Worm (Caenorhabditis elegans) whole organism, young adult: ENCODE data around the gene oxi-1.

Experiments used
- F37B4.10 ChIP-seq: fragments of 200-800 bp; sonication (Bioruptor generic); IDR thresholded peaks from 2 replicates; pipeline ENCODE4 v1.3.6; 2022; ENCODE audit warnings: missing genetic modification characterization, missing compliant biosample characterization
- F52B5.7 ChIP-seq: sonication (generic microtip); optimal IDR thresholded peaks from 2 replicates; lab custom pipeline; 2016; ENCODE audit warnings: mild to moderate bottlenecking, missing genetic modification characterization, missing compliant biosample characterization
- K12H6.12 ChIP-seq: fragments of 200-800 bp; sonication (Bioruptor generic); optimal IDR thresholded peaks from 2 replicates; lab custom pipeline; 2018; ENCODE audit warnings: mild to moderate bottlenecking, missing genetic modification characterization, missing compliant biosample characterization
- ama-1 ChIP-seq, 3 experiments: fragments of 150-350 bp in 1 of 3; sonication (generic microtip) in 2 of 3; optimal IDR thresholded peaks; 2 replicates each; lab custom pipeline; 2014 to 2018; ENCODE audit warnings: missing biosample characterization in 2 of 3, missing genetic modification characterization in 2 of 3, missing genetic modification reagents in 2 of 3
- atf-7 ChIP-seq: sonication (generic microtip); optimal IDR thresholded peaks from 2 replicates; lab custom pipeline; 2017; ENCODE audit warnings: mild to moderate bottlenecking, missing genetic modification characterization, missing compliant biosample characterization
- athp-1 ChIP-seq: sonication (generic microtip); optimal IDR thresholded peaks from 2 replicates; lab custom pipeline; 2017; ENCODE audit warnings: mild to moderate bottlenecking, missing genetic modification characterization, missing compliant biosample characterization
- attf-5 ChIP-seq: fragments of 200-800 bp; sonication (Bioruptor generic); optimal IDR thresholded peaks from 2 replicates; lab custom pipeline; 2018; ENCODE audit warnings: mild to moderate bottlenecking, missing genetic modification characterization, missing compliant biosample characterization
- cebp-1 ChIP-seq, 2 experiments: fragments of 200-800 bp in 1 of 2; sonication (Bioruptor generic) in 1 of 2; sonication (generic microtip) in 1 of 2; IDR thresholded peaks in 1 of 2; optimal IDR thresholded peaks in 1 of 2; 2 replicates each; pipeline versions ENCODE4 v1.3.6 to Lab custom; 2017 to 2022; ENCODE audit warnings: missing compliant biosample characterization in 2 of 2, missing genetic modification characterization in 2 of 2, mild to moderate bottlenecking in 1 of 2, missing genetic modification reagents in 1 of 2, moderate library complexity in 1 of 2
- ceh-91 ChIP-seq: fragments of 200-800 bp; sonication (Bioruptor generic); IDR thresholded peaks from 2 replicates; pipeline ENCODE4 v1.3.6; 2022; ENCODE audit warnings: missing genetic modification reagents, missing genetic modification characterization, missing compliant biosample characterization
- dpl-1 ChIP-seq: fragments of 150-350 bp; optimal IDR thresholded peaks from 2 replicates; lab custom pipeline; 2014; ENCODE audit warnings: missing biosample characterization, missing genetic modification reagents, missing genetic modification characterization
- efl-1 ChIP-seq: fragments of 150-350 bp; optimal IDR thresholded peaks from 2 replicates; lab custom pipeline; 2014; ENCODE audit warnings: missing biosample characterization, missing genetic modification reagents, missing genetic modification characterization
- egl-44 ChIP-seq: fragments of 200-800 bp; sonication (Bioruptor generic); IDR thresholded peaks from 2 replicates; pipeline ENCODE4 v1.3.6; 2022; ENCODE audit warnings: missing genetic modification reagents, missing genetic modification characterization, missing compliant biosample characterization
- egrh-3 ChIP-seq: fragments of 200-800 bp; sonication (Bioruptor generic); IDR thresholded peaks from 2 replicates; pipeline ENCODE4 v1.3.6; 2022; ENCODE audit warnings: missing genetic modification reagents, missing genetic modification characterization, missing compliant biosample characterization
- ekl-4 ChIP-seq: fragments of 200-800 bp; sonication (Bioruptor generic); IDR thresholded peaks from 2 replicates; pipeline ENCODE4 v1.3.6; 2022; ENCODE audit warnings: missing genetic modification reagents, missing genetic modification characterization, missing compliant biosample characterization
- hmg-1.2 ChIP-seq: fragments of 200-800 bp; sonication (Bioruptor generic); IDR thresholded peaks from 2 replicates; pipeline ENCODE4 v1.3.6; 2022; ENCODE audit warnings: missing genetic modification reagents, missing genetic modification characterization, missing compliant biosample characterization
- hmg-20 ChIP-seq: fragments of 200-800 bp; sonication (Bioruptor generic); IDR thresholded peaks from 2 replicates; pipeline ENCODE4 v1.3.6; 2022; ENCODE audit warnings: missing genetic modification reagents, missing genetic modification characterization, missing compliant biosample characterization
- let-607 ChIP-seq, 2 experiments: fragments of 200-800 bp in 1 of 2; sonication (Bioruptor generic) in 1 of 2; sonication (generic microtip) in 1 of 2; optimal IDR thresholded peaks; 2 replicates each; lab custom pipeline; 2016 to 2018; ENCODE audit warnings: mild to moderate bottlenecking in 2 of 2, missing compliant biosample characterization in 2 of 2, missing genetic modification characterization in 2 of 2, moderate library complexity in 2 of 2, missing genotype in 1 of 2
- lin-35 ChIP-seq, 3 experiments: fragments of 150-350 bp in 2 of 3; sonication (generic microtip) in 1 of 3; optimal IDR thresholded peaks; 2 replicates each; lab custom pipeline; 2014 to 2018; ENCODE audit warnings: missing biosample characterization in 3 of 3, missing genetic modification characterization in 3 of 3, missing genetic modification reagents in 3 of 3
- lin-40 ChIP-seq: sonication (generic microtip); optimal IDR thresholded peaks from 2 replicates; lab custom pipeline; 2016; ENCODE audit warnings: missing genetic modification characterization, mild to moderate bottlenecking, missing compliant biosample characterization, missing genotype, missing genetic modification reagents
- mcd-1 ChIP-seq: fragments of 200-800 bp; sonication (Bioruptor generic); IDR thresholded peaks from 2 replicates; pipeline ENCODE4 v1.3.6; 2022; ENCODE audit warnings: missing genetic modification reagents, missing genetic modification characterization, missing compliant biosample characterization
- mes-4 ChIP-seq: sonication (generic microtip); optimal IDR thresholded peaks from 2 replicates; lab custom pipeline; 2016; ENCODE audit warnings: missing genotype, missing genetic modification characterization, missing compliant biosample characterization
- nhr-27 ChIP-seq: fragments of 200-800 bp; sonication (Bioruptor generic); optimal IDR thresholded peaks from 2 replicates; lab custom pipeline; 2018; ENCODE audit warnings: mild to moderate bottlenecking, missing genetic modification characterization, moderate library complexity, missing compliant biosample characterization
- snpc-1.1 ChIP-seq: sonication (generic microtip); optimal IDR thresholded peaks from 2 replicates; lab custom pipeline; 2017; ENCODE audit warnings: missing genetic modification characterization, mild to moderate bottlenecking, missing compliant biosample characterization, antibody characterized with exemption, moderate library complexity, missing genotype, missing genetic modification reagents; ENCODE audit not compliant: insufficient read depth
- snpc-4 ChIP-seq, 5 experiments: fragments of 150-350 bp in 1 of 5; sonication (generic microtip) in 4 of 5; optimal IDR thresholded peaks; 2 replicates each; lab custom pipeline; 2014 to 2018; ENCODE audit warnings: missing genetic modification characterization in 5 of 5, missing biosample characterization in 3 of 5, antibody characterized with exemption in 2 of 5, mild to moderate bottlenecking in 2 of 5, missing compliant biosample characterization in 2 of 5, missing genotype in 2 of 5, moderate library complexity in 2 of 5, missing genetic modification reagents in 1 of 5
- tbx-9 ChIP-seq: sonication (generic microtip); optimal IDR thresholded peaks from 2 replicates; lab custom pipeline; 2016; ENCODE audit warnings: borderline replicate concordance, missing genetic modification characterization, inconsistent platforms, missing compliant biosample characterization
- zfh-2 ChIP-seq: fragments of 200-800 bp; sonication (Bioruptor generic); conservative IDR thresholded peaks from 2 replicates; pipeline ENCODE4 v1.3.6; 2022; ENCODE audit warnings: missing genetic modification reagents, missing genetic modification characterization, missing compliant biosample characterization
- ztf-6 ChIP-seq: fragments of 200-800 bp; sonication (Bioruptor generic); IDR thresholded peaks from 2 replicates; pipeline ENCODE4 v1.3.6; 2022; ENCODE audit warnings: missing genetic modification reagents, missing genetic modification characterization, missing compliant biosample characterization

Gene oxi-1

DNA sequence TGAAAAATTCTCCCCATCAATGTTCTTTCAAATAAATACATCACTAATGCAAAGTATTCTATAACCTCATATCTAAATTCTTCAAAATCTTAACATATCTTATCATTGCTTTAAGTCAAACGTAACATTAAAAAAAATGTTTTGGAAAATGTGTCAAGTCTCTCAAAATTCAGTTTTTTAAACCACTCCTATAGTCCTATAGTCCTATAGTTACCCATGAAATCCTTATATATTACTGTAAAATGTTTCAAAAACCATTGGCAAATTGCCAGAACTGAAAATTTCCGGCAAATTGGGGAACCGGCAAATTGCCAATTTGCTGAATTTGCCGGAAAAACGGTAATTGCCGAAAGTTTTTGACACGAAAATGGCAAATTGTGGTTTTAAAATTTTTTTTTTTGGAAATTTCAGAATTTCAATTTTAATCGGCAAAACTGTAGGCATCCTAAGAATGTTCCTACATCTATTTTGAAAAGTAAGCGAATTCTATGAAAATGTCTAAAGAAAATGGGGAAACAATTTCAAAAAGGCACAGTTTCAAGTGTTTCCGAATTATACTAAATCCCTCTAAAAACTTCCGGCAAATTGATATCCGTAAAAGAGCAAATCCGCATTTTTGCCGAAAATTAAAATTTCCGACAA is 46.4 kb downstream of the oxi-1 start (continued):
- TF ChIP-seq athp-1 (tag; lab: Kevin White, UChicago) (no peak), lin-35 (GFP tag; optimal IDR thresholded peaks at IDR 0.05; lab: Kevin White, UChicago) (peak in 1 of 3 experiments; percentile 76), attf-5 (GFP tag; lab: Kevin White, UChicago) (no peak)
- TF ChIP-seq, all 124 proteins: peak for 3

ce11 chrIII:10905112-10905511 is 47.0 kb downstream of the oxi-1 start:
- TF ChIP-seq hmg-1.2: peak; percentile 84
- peak; percentile 27 for TF ChIP-seq lin-40
- peak; percentile 12 for TF ChIP-seq K12H6.12 (tag; lab: Kevin White, UChicago)
- TF ChIP-seq tbx-9 (tag; lab: Kevin White, UChicago): no peak
- TF ChIP-seq F37B4.10 (GFP tag; lab: Robert Waterston, UW): no peak
- peak in 2 of 3 experiments; percentile 46 to 88 for TF ChIP-seq lin-35 (GFP tag; optimal IDR thresholded peaks at IDR 0.05; lab: Kevin White, UChicago)
- 0 out of 2 replicates have a peak, but pooled peaks have one; percentile 19 for TF ChIP-seq cebp-1 (GFP tag; IDR thresholded peaks at IDR 0.05; lab: Robert Waterston, UW)
- TF ChIP-seq cebp-1 (tag; optimal IDR thresholded peaks at IDR 0.05; lab: Kevin White, UChicago): peak; percentile 52
- TF ChIP-seq dpl-1 (GFP tag; lab: Kevin White, UChicago): peak; percentile 51
- peak; percentile 61 for TF ChIP-seq snpc-4 (GFP tag; optimal IDR thresholded peaks at IDR 0.05; lab: Kevin White, UChicago)
- no peak for TF ChIP-seq snpc-4 (tag; optimal IDR thresholded peaks at IDR 0.05; lab: Kevin White, UChicago)
- no peak for TF ChIP-seq mes-4
- TF ChIP-seq ama-1 (optimal IDR thresholded peaks at IDR 0.05; lab: Kevin White, UChicago): no peak
- TF ChIP-seq ama-1 (GFP tag; optimal IDR thresholded peaks at IDR 0.05; lab: Kevin White, UChicago): peak in 1 of 2 experiments; percentile 12
- TF ChIP-seq ztf-6 (GFP tag; lab: Robert Waterston, UW): no peak
- TF ChIP-seq efl-1 (GFP tag; lab: Kevin White, UChicago): peak; percentile 45
- 0 out of 2 replicates have a peak, but pooled peaks have one; percentile 18 for TF ChIP-seq zfh-2
- TF ChIP-seq mcd-1 (GFP tag; lab: Robert Waterston, UW): peak; percentile 40

ce11 chrIII:10906325-10906724 is 48.2 kb downstream of the oxi-1 start:
- TF ChIP-seq dpl-1 (GFP tag; lab: Kevin White, UChicago) (peak; percentile 66), efl-1 (GFP tag; lab: Kevin White, UChicago) (peak; percentile 10), egrh-3 (no peak)

- TF ChIP-seq snpc-1.1: no peak
- TF ChIP-seq nhr-27 (tag; lab: Kevin White, UChicago): no peak
- no peak for TF ChIP-seq egl-44
- peak; percentile 94 for TF ChIP-seq dpl-1 (GFP tag; lab: Kevin White, UChicago)
- TF ChIP-seq mcd-1 (GFP tag; lab: Robert Waterston, UW): no peak
- peak; percentile 62 for TF ChIP-seq efl-1 (GFP tag; lab: Kevin White, UChicago)
- no peak for TF ChIP-seq athp-1 (tag; lab: Kevin White, UChicago)
- no peak for TF ChIP-seq hmg-20 (GFP tag; lab: Robert Waterston, UW)
- TF ChIP-seq ekl-4 (GFP tag; lab: Robert Waterston, UW): no peak
- no peak for TF ChIP-seq ceh-91 (GFP tag; lab: Robert Waterston, UW)
- peak in 1 of 3 experiments; percentile 70 for TF ChIP-seq lin-35 (GFP tag; optimal IDR thresholded peaks at IDR 0.05; lab: Kevin White, UChicago)
- no peak for TF ChIP-seq atf-7 (tag; lab: Kevin White, UChicago)
- no peak for TF ChIP-seq F52B5.7
- TF ChIP-seq let-607 (tag; optimal IDR thresholded peaks at IDR 0.05; lab: Kevin White, UChicago): no peak
- TF ChIP-seq, all 124 proteins: peak for 3
Measured at ce11 chrIII:10907678-10908217, 49.7 kb downstream of the oxi-1 start.
